Fruit fly (Drosophila melanogaster) whole organism, prepupa: ENCODE results near the gene Tengl1.

Experiments used
- CG10669 ChIP-seq: fragments of 200-800 bp; sonication (Bioruptor generic); optimal IDR thresholded peaks from 3 replicates; lab custom pipeline; 2018; ENCODE audit warnings: missing biosample characterization, mild to moderate bottlenecking, missing genetic modification characterization, moderate library complexity
- CG16779 ChIP-seq: fragments of 200-800 bp; sonication (Bioruptor generic); optimal IDR thresholded peaks from 3 replicates; lab custom pipeline; 2017; ENCODE audit warnings: missing biosample characterization, mild to moderate bottlenecking, missing genetic modification characterization
- CG34406 ChIP-seq: fragments of 200-800 bp; sonication (Bioruptor generic); optimal IDR thresholded peaks from 3 replicates; lab custom pipeline; 2016; ENCODE audit warnings: missing biosample characterization, missing genetic modification characterization
- CG6854 ChIP-seq: fragments of 200-800 bp; sonication (Bioruptor generic); optimal IDR thresholded peaks from 2 replicates; lab custom pipeline; 2017; ENCODE audit warnings: missing biosample characterization, mild to moderate bottlenecking, missing genetic modification characterization
- CG8319 ChIP-seq: fragments of 200-800 bp; sonication (Bioruptor generic); optimal IDR thresholded peaks from 3 replicates; lab custom pipeline; 2016; ENCODE audit warnings: missing biosample characterization, missing genetic modification characterization
- CG9139 ChIP-seq: fragments of 200-800 bp; sonication (Bioruptor generic); optimal IDR thresholded peaks from 3 replicates; lab custom pipeline; 2017; ENCODE audit warnings: missing biosample characterization, mild to moderate bottlenecking, missing genetic modification characterization
- Eip93F ChIP-seq: fragments of 200-800 bp; sonication (Bioruptor generic); optimal IDR thresholded peaks from 2 replicates; lab custom pipeline; 2016; ENCODE audit warnings: missing biosample characterization, mild to moderate bottlenecking, missing genetic modification characterization
- Ets96B ChIP-seq: fragments of 200-800 bp; optimal IDR thresholded peaks from 2 replicates; lab custom pipeline; 2019; ENCODE audit warnings: missing biosample characterization, mild to moderate bottlenecking, missing genetic modification characterization, moderate library complexity
- Lpt ChIP-seq: fragments of 200-800 bp; sonication (Bioruptor generic); optimal IDR thresholded peaks from 3 replicates; lab custom pipeline; 2016; ENCODE audit warnings: missing biosample characterization, missing genetic modification characterization
- cyc ChIP-seq: fragments of 200-800 bp; sonication (Bioruptor generic); optimal IDR thresholded peaks from 3 replicates; lab custom pipeline; 2016; ENCODE audit warnings: missing biosample characterization, missing genetic modification characterization
- fd85E ChIP-seq: fragments of 200-800 bp; sonication (Bioruptor generic); optimal IDR thresholded peaks from 3 replicates; lab custom pipeline; 2016; ENCODE audit warnings: missing biosample characterization, missing genetic modification characterization
- salr ChIP-seq, 2 experiments: fragments of 200-800 bp; sonication (Bioruptor generic); optimal IDR thresholded peaks; 3 replicates each; lab custom pipeline; 2016 to 2018; ENCODE audit warnings: missing biosample characterization in 2 of 2, missing genetic modification characterization in 2 of 2, mild to moderate bottlenecking in 1 of 2
- topi ChIP-seq: fragments of 200-800 bp; sonication (Bioruptor generic); optimal IDR thresholded peaks from 3 replicates; lab custom pipeline; 2016; ENCODE audit warnings: missing biosample characterization, missing genetic modification characterization
- vri ChIP-seq: fragments of 200-800 bp; sonication (Bioruptor generic); optimal IDR thresholded peaks from 3 replicates; lab custom pipeline; 2016; ENCODE audit warnings: missing biosample characterization, mild to moderate bottlenecking, missing genetic modification characterization

DNA sequence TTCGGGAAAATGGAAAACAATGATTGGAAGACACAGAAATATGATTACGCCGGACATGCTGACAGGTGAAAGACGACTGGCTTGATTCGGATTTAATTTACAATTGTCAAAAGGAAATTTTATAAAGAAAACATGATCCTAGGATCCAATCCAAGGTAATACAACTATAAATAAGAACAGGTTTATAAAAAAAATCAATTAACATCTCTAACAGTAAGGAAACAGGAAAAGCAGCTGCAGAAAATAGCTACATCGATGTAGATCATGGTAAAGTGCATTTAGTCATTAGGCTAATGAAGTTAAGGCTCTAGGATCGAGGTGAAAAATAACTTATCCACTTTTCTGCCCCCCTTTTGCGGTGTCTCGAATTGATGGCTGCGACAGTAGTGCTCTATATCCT lies 48.9 kb upstream of the Tengl1 start, which contains the start of gene CG17237:
- no peak for TF ChIP-seq CG34406 (GFP tag; lab: Kevin White, UChicago)
- no peak for TF ChIP-seq CG16779 (tag; lab: Kevin White, UChicago)
- no peak for TF ChIP-seq CG6854
- TF ChIP-seq CG8319 (GFP tag; lab: Kevin White, UChicago), result no peak
- TF ChIP-seq Eip93F, result no peak
- TF ChIP-seq topi (GFP tag; lab: Kevin White, UChicago), result no peak
- TF ChIP-seq Lpt (GFP tag; lab: Kevin White, UChicago), result no peak
- no peak for TF ChIP-seq salr (GFP tag; optimal IDR thresholded peaks at IDR 0.05; lab: Kevin White, UChicago)
- no peak for TF ChIP-seq Ets96B
- TF ChIP-seq cyc (GFP tag; lab: Kevin White, UChicago), result no peak
- no peak for TF ChIP-seq CG10669
- TF ChIP-seq CG9139 (GFP tag; lab: Kevin White, UChicago), result no peak
- no peak for TF ChIP-seq fd85E
- TF ChIP-seq vri (GFP tag; lab: Kevin White, UChicago), result no peak
